Worm (Caenorhabditis elegans) whole organism, L4 larva: ENCODE data around the gene F18E9.3.

Experiments
- aha-1 ChIP-seq: fragments of 150-350 bp; peaks from one replicate; lab custom pipeline; 2014; ENCODE audit warnings: missing biosample characterization, missing genetic modification characterization
- ama-1 ChIP-seq: fragments of 150-350 bp; optimal IDR thresholded peaks from 2 replicates; lab custom pipeline; 2014; ENCODE audit warnings: inconsistent platforms, mixed read lengths
- ceh-32 ChIP-seq: sonication (generic microtip); optimal IDR thresholded peaks from 2 replicates; lab custom pipeline; 2016; ENCODE audit warnings: mild to moderate bottlenecking, missing genetic modification characterization, missing compliant biosample characterization; ENCODE audit not compliant: poor library complexity
- ceh-82 ChIP-seq: sonication (generic microtip); optimal IDR thresholded peaks from 2 replicates; lab custom pipeline; 2017; ENCODE audit warnings: missing biosample characterization, missing genetic modification characterization
- lin-15B ChIP-seq: fragments of 150-350 bp; sonication (generic microtip); optimal IDR thresholded peaks from 3 replicates; lab custom pipeline; 2014; ENCODE audit warnings: missing biosample characterization, missing genetic modification characterization
- lin-29 ChIP-seq: fragments of 200-800 bp; sonication (Bioruptor generic); IDR thresholded peaks from 2 replicates; pipeline ENCODE4 v1.3.6; 2022; ENCODE audit warnings: missing genetic modification reagents, missing genetic modification characterization, missing compliant biosample characterization
- lsy-2 ChIP-seq, 2 experiments: fragments of 150-350 bp in 1 of 2; sonication (generic microtip) in 1 of 2; optimal IDR thresholded peaks; 2 replicates each; lab custom pipeline; 2014 to 2017; ENCODE audit warnings: missing biosample characterization in 2 of 2, missing genetic modification characterization in 2 of 2
- nhr-111 ChIP-seq: fragments of 200-800 bp; sonication (Bioruptor generic); optimal IDR thresholded peaks from 2 replicates; lab custom pipeline; 2018; ENCODE audit warnings: mild to moderate bottlenecking, missing genetic modification characterization, missing compliant biosample characterization
- nhr-76 ChIP-seq: fragments of 150-350 bp; optimal IDR thresholded peaks from 2 replicates; lab custom pipeline; 2014; ENCODE audit warnings: missing biosample characterization, missing genetic modification characterization
- zip-2 ChIP-seq: fragments of 150-350 bp; optimal IDR thresholded peaks from 2 replicates; lab custom pipeline; 2014; ENCODE audit warnings: missing biosample characterization, missing genetic modification characterization

DNA sequence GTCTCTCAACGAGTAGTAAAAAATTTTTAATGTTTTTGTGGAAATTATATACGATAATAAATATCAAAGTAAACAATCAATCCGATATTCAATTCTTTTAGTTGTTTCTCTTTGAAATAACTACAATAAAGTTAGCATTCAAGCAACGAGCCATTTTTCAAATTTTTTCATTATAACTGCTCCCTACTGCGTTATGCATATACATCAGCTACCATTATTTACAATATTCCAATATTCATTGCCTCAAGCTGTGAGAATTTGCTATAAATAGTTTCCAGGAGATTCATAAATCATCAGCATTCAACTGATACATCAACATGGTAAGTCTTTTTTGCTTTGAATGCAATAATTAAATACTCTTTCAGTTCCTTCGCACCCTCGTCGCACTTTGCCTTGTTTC is 49.2 kb upstream of the F18E9.3 start, which contains the start of gene nspc-3:
- no peak for TF ChIP-seq ama-1 (lab: Kevin White, UChicago)
- no peak for TF ChIP-seq ceh-32
- no peak for TF ChIP-seq nhr-76 (tag; lab: Kevin White, UChicago)
- TF ChIP-seq lsy-2 (tag; optimal IDR thresholded peaks at IDR 0.05; lab: Kevin White, UChicago): no peak
- no peak for TF ChIP-seq zip-2 (tag; lab: Kevin White, UChicago)
- TF ChIP-seq lin-15B: no peak
- no peak for TF ChIP-seq aha-1 (tag; lab: Kevin White, UChicago)
- no peak for TF ChIP-seq ceh-82
- no peak for TF ChIP-seq nhr-111 (GFP tag; lab: Kevin White, UChicago)
- no peak for TF ChIP-seq lin-29 (GFP tag; lab: Robert Waterston, UW)
